Worm (Caenorhabditis elegans) whole organism, mixed stage, embryonic: Measurements from ENCODE around the gene Y43F8A.1.
A peak's percentile ranks its signal among the peaks of the same experiment; 100 is the strongest.

ENCODE experiments used
- M03D4.4 ChIP-seq: sonication (generic microtip); optimal IDR thresholded peaks from 2 replicates; lab custom pipeline; 2017; ENCODE audit warnings: mild to moderate bottlenecking, missing genetic modification characterization, missing compliant biosample characterization
- ceh-39 ChIP-seq: fragments of 150-350 bp; optimal IDR thresholded peaks from 2 replicates; lab custom pipeline; 2014; ENCODE audit warnings: missing biosample characterization, missing genetic modification characterization
- ceh-43 ChIP-seq: fragments of 200-800 bp; sonication (Bioruptor generic); optimal IDR thresholded peaks from 2 replicates; lab custom pipeline; 2018; ENCODE audit warnings: mild to moderate bottlenecking, missing genetic modification characterization, moderate library complexity, missing compliant biosample characterization
- ceh-83 ChIP-seq: fragments of 200-800 bp; sonication (Bioruptor generic); optimal IDR thresholded peaks from 2 replicates; lab custom pipeline; 2018; ENCODE audit warnings: mild to moderate bottlenecking, missing genetic modification characterization, missing compliant biosample characterization
- ces-1 ChIP-seq: fragments of 150-350 bp; optimal IDR thresholded peaks from 2 replicates; lab custom pipeline; 2014; ENCODE audit warnings: missing biosample characterization, missing genetic modification reagents, missing genetic modification characterization
- cnd-1 ChIP-seq: fragments of 200-800 bp; sonication (Bioruptor generic); optimal IDR thresholded peaks from 2 replicates; lab custom pipeline; 2018; ENCODE audit warnings: mild to moderate bottlenecking, missing genetic modification characterization, missing compliant biosample characterization
- drap-1 ChIP-seq: fragments of 200-800 bp; sonication (Bioruptor generic); optimal IDR thresholded peaks from 3 replicates; lab custom pipeline; 2018; ENCODE audit warnings: mild to moderate bottlenecking, missing genetic modification characterization, missing compliant biosample characterization
- elt-1 ChIP-seq: sonication (generic microtip); optimal IDR thresholded peaks from 2 replicates; lab custom pipeline; 2017; ENCODE audit warnings: missing genetic modification characterization, mild to moderate bottlenecking, missing compliant biosample characterization, antibody characterized with exemption, moderate library complexity, borderline replicate concordance; ENCODE audit not compliant: insufficient read depth
- elt-3 ChIP-seq: fragments of 150-350 bp; optimal IDR thresholded peaks from 2 replicates; lab custom pipeline; 2014; ENCODE audit warnings: missing biosample characterization, missing genetic modification characterization
- flh-1 ChIP-seq: fragments of 200-800 bp; sonication (Bioruptor generic); optimal IDR thresholded peaks from 2 replicates; lab custom pipeline; 2018; ENCODE audit warnings: mild to moderate bottlenecking, missing genetic modification characterization, moderate library complexity, missing compliant biosample characterization
- ham-2 ChIP-seq: fragments of 200-800 bp; sonication (Bioruptor generic); optimal IDR thresholded peaks from 2 replicates; lab custom pipeline; 2018; ENCODE audit warnings: mild to moderate bottlenecking, missing genetic modification characterization, missing compliant biosample characterization
- lin-13 ChIP-seq: fragments of 150-350 bp; optimal IDR thresholded peaks from 2 replicates; lab custom pipeline; 2014; ENCODE audit warnings: missing biosample characterization, missing genetic modification characterization
- lin-32 ChIP-seq: fragments of 200-800 bp; sonication (Bioruptor generic); optimal IDR thresholded peaks from 2 replicates; lab custom pipeline; 2018; ENCODE audit warnings: mild to moderate bottlenecking, missing genetic modification characterization, missing compliant biosample characterization
- lsy-2 ChIP-seq: fragments of 150-350 bp; optimal IDR thresholded peaks from 2 replicates; lab custom pipeline; 2014; ENCODE audit warnings: missing biosample characterization, missing genetic modification characterization
- mab-5 ChIP-seq: fragments of 150-350 bp; optimal IDR thresholded peaks from 2 replicates; lab custom pipeline; 2014; ENCODE audit warnings: missing biosample characterization, missing genetic modification characterization
- mep-1 ChIP-seq: fragments of 150-350 bp; optimal IDR thresholded peaks from 2 replicates; lab custom pipeline; 2017; ENCODE audit warnings: missing biosample characterization, missing genetic modification reagents, missing genetic modification characterization, inconsistent platforms
- mls-2 ChIP-seq: sonication (generic microtip); optimal IDR thresholded peaks from 2 replicates; lab custom pipeline; 2016; ENCODE audit warnings: mild to moderate bottlenecking, missing genetic modification characterization, moderate library complexity, missing compliant biosample characterization
- nhr-12 ChIP-seq: fragments of 150-350 bp; optimal IDR thresholded peaks from 2 replicates; lab custom pipeline; 2014; ENCODE audit warnings: missing biosample characterization, missing genetic modification characterization
- nhr-2 ChIP-seq: fragments of 150-350 bp; optimal IDR thresholded peaks from 2 replicates; lab custom pipeline; 2014; ENCODE audit warnings: missing biosample characterization, missing genetic modification characterization
- nhr-237 ChIP-seq: fragments of 150-350 bp; optimal IDR thresholded peaks from 2 replicates; lab custom pipeline; 2014; ENCODE audit warnings: missing biosample characterization, missing genetic modification characterization
- nhr-28 ChIP-seq: fragments of 150-350 bp; optimal IDR thresholded peaks from 2 replicates; lab custom pipeline; 2014; ENCODE audit warnings: missing biosample characterization, missing genetic modification characterization
- nhr-76 ChIP-seq: sonication (generic microtip); optimal IDR thresholded peaks from 2 replicates; lab custom pipeline; 2017; ENCODE audit warnings: missing biosample characterization, missing genetic modification characterization
- pha-4 ChIP-seq: fragments of 150-350 bp; optimal IDR thresholded peaks from 2 replicates; lab custom pipeline; 2018; ENCODE audit warnings: missing biosample characterization, missing genetic modification reagents, missing genetic modification characterization
- sem-2 ChIP-seq: fragments of 200-800 bp; sonication (Bioruptor generic); optimal IDR thresholded peaks from 2 replicates; lab custom pipeline; 2018; ENCODE audit warnings: mild to moderate bottlenecking, missing genetic modification characterization, missing compliant biosample characterization
- snpc-4 ChIP-seq: fragments of 150-350 bp; optimal IDR thresholded peaks from 2 replicates; lab custom pipeline; 2014; ENCODE audit warnings: missing biosample characterization, missing genetic modification characterization
- sptf-1 ChIP-seq: sonication (generic microtip); optimal IDR thresholded peaks from 2 replicates; lab custom pipeline; 2017; ENCODE audit warnings: mild to moderate bottlenecking, missing genetic modification characterization, moderate library complexity, missing compliant biosample characterization
- tbx-8 ChIP-seq: fragments of 200-800 bp; sonication (Bioruptor generic); optimal IDR thresholded peaks from 2 replicates; lab custom pipeline; 2018; ENCODE audit warnings: mild to moderate bottlenecking, missing genetic modification characterization, moderate library complexity, missing compliant biosample characterization
- unc-120 ChIP-seq: sonication (generic microtip); optimal IDR thresholded peaks from 2 replicates; lab custom pipeline; 2017; ENCODE audit warnings: missing genetic modification characterization, missing compliant biosample characterization; ENCODE audit not compliant: poor library complexity, severe bottlenecking
- unc-39 ChIP-seq: fragments of 150-350 bp; optimal IDR thresholded peaks from 2 replicates; lab custom pipeline; 2014; ENCODE audit warnings: missing biosample characterization, missing genetic modification characterization
- unc-62 ChIP-seq: fragments of 150-350 bp; optimal IDR thresholded peaks from 2 replicates; lab custom pipeline; 2014; ENCODE audit warnings: missing biosample characterization, missing genetic modification reagents, missing genetic modification characterization
- zip-8 ChIP-seq: fragments of 150-350 bp; optimal IDR thresholded peaks from 2 replicates; lab custom pipeline; 2014; ENCODE audit warnings: missing biosample characterization, missing genetic modification characterization
- ztf-11 ChIP-seq: fragments of 150-350 bp; optimal IDR thresholded peaks from 2 replicates; lab custom pipeline; 2014; ENCODE audit warnings: missing biosample characterization, missing genetic modification characterization

The Y43F8A.1 gene

DNA sequence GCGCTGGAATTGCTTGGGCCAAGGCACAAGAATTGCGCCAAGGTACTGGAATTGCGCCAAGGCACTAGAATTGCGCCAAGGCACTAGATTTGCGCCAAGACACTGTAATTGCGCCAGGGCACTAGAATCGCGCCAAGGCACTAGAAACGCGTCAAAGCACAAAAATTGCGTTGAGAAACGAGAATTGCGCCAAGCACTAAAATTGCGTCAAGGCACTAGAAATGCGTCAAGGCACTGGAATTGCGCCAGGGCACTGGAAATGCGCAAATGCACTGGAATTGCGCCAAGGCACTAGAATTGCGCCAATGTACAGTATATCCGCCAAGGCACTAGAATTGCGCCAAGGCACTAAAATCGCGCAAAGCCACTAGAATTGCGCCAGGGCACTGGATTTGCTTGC, 1.5 kb downstream of the Y43F8A.1 start:
- TF ChIP-seq ceh-43 (GFP tag; lab: Kevin White, UChicago), result no peak
- peak; percentile 13 for TF ChIP-seq sptf-1
- peak; percentile 59 for TF ChIP-seq drap-1 (GFP tag; lab: Kevin White, UChicago)
- no peak for TF ChIP-seq lsy-2 (tag; lab: Kevin White, UChicago)

DNA sequence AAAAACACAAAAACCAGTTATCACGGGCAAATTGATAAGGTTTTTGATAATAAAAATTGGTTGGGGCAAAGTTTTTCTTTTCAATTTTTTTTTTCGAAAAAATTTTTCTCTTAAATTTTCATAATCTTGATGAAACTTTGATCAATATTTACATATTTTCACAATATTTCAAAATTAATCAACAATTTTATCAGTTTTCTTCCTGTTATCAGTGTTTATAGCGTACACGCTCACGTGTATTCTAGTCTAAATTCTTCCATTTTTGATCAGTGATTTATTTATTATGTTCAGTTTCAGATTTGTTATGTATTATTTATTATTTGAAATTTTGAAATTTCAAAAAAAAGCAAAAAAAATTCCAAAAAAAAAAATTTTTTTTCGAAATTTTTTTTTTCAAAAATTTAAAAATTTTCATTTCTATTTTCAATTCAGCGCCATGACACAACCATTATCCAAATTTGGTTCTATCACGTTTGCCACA, 6.8 kb downstream of the Y43F8A.1 start, which contains the start of gene nceh-1:
Gene nceh-1 (plus strand): TSS at position 431 of the 481 bp plus-strand sequence.
- TF ChIP-seq pha-4 (tag; lab: Kevin White, UChicago) (no peak), lsy-2 (tag; lab: Kevin White, UChicago) (no peak), elt-1 (tag; lab: Kevin White, UChicago) (no peak), snpc-4 (tag; lab: Kevin White, UChicago) (no peak), unc-120 (tag; lab: Kevin White, UChicago) (no peak), zip-8 (tag; lab: Kevin White, UChicago) (no peak), sptf-1 (no peak)

DNA sequence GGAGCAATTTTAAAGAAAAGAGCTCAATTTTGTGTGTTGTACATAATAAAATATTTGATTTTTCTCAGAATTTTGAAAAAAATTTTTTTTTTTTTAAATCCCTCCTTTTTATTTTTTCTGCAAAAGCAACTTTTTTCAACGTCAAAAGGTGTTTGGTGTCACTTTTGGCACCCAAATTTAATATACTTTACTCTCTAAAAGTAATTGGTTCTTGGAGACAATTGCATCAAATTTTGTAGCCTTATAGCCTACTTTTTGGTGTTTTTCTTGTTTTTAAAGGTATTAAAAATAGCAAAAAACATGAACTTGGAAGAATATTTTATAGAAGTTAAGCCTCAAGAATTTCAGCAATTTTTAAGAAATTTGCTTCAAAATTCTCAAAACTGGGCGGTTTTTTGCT, 10.7 kb downstream of the Y43F8A.1 start, which contains the start of gene srw-84:
Gene srw-84 (plus strand): TSS at position 301 of the 400 bp plus-strand sequence.
- TF ChIP-seq lsy-2 (tag; lab: Kevin White, UChicago) (no peak), ces-1 (GFP tag; lab: Kevin White, UChicago) (no peak), flh-1 (GFP tag; lab: Kevin White, UChicago) (no peak), snpc-4 (tag; lab: Kevin White, UChicago) (no peak), mls-2 (tag; lab: Kevin White, UChicago) (no peak), nhr-12 (tag; lab: Kevin White, UChicago) (no peak), pha-4 (tag; lab: Kevin White, UChicago) (no peak), mep-1 (no peak), mab-5 (tag; lab: Kevin White, UChicago) (no peak), ceh-43 (GFP tag; lab: Kevin White, UChicago) (no peak), cnd-1 (tag; lab: Kevin White, UChicago) (no peak), M03D4.4 (tag; lab: Kevin White, UChicago) (no peak), elt-3 (no peak), nhr-76 (tag; lab: Kevin White, UChicago) (no peak), unc-62 (no peak)
- TF ChIP-seq, all 35 proteins: peak for 0

DNA sequence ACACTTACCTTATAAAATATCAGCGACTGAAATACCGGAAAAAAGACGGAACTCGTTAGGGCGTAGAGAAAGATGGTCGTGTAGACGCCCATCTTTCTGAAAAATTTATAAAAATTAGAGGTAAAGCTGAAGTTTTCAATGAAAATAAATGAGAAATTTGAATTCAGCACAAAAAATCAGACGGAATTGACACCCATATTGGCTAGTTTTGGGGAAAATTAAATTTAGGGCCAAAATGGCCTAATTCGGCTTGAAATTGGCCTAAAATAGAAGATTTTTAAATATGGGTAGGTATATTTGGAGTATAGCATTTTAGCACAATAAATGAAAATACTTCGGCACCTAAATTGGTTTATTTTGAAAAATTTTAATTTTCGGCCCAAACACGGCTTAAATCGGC, 19.7 kb downstream of the Y43F8A.1 start, which contains the start of gene slcr-46.2:
Gene slcr-46.2 (minus strand): TSS at position 101 of the 400 bp plus-strand sequence.
- no peak for TF ChIP-seq nhr-12 (tag; lab: Kevin White, UChicago)
- no peak for TF ChIP-seq cnd-1 (tag; lab: Kevin White, UChicago)
- no peak for TF ChIP-seq lin-32
- no peak for TF ChIP-seq M03D4.4 (tag; lab: Kevin White, UChicago)
- no peak for TF ChIP-seq ceh-83 (GFP tag; lab: Kevin White, UChicago)
- TF ChIP-seq elt-1 (tag; lab: Kevin White, UChicago), result no peak
- no peak for TF ChIP-seq snpc-4 (tag; lab: Kevin White, UChicago)
- TF ChIP-seq lin-13 (tag; lab: Kevin White, UChicago), result no peak
- no peak for TF ChIP-seq unc-120 (tag; lab: Kevin White, UChicago)
- no peak for TF ChIP-seq sem-2 (GFP tag; lab: Kevin White, UChicago)
- TF ChIP-seq unc-39 (tag; lab: Kevin White, UChicago), result no peak
- no peak for TF ChIP-seq unc-62
- TF ChIP-seq drap-1 (GFP tag; lab: Kevin White, UChicago), result no peak
- TF ChIP-seq tbx-8, result no peak
- no peak for TF ChIP-seq mep-1
- no peak for TF ChIP-seq nhr-237

DNA sequence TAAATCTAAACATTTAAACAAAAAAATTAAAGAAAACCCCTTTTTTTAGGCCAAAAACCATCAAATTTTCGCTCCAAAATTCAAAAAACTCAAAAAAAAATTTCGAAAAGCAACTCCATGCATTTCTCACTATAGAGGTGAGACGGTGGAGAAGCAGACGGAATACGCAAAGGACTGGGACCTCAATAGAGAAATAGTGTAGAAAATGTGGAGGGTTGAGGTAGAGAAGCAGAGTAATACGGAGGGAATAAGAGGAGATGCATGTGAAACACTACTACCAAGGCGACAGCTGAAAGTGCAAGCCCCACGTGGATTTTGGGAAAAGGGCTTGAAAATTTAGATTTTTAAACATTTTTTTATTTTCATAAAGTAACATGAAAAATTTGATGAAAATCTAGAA, 21.0 kb downstream of the Y43F8A.1 start:
- peak; percentile 28 for TF ChIP-seq sptf-1
- peak; percentile 18 for TF ChIP-seq mep-1
- peak; percentile 15 for TF ChIP-seq pha-4 (tag; lab: Kevin White, UChicago)
- no peak for TF ChIP-seq cnd-1 (tag; lab: Kevin White, UChicago)

DNA sequence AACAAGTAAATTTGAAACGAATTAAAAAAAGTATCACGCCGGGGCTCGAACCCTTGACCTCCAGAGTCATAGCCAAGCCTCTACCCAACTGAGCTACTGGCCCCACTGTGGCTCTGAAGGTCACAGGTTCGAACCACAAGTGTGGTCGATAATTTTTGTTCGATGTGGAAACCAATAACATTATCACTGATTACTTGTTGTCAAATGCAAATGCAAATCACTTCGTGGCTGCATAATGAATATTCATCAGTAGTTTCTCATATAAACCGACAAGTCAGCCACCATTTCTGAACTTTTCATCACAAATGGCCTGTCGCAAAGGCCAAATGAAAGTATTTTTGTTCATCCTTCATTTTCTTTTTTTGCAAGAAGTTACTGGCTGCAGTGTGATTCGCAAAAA, 24.5 kb downstream of the Y43F8A.1 start, which contains the start of gene C25F9.8:
Gene C25F9.8 (plus strand): TSS at position 301 of the 400 bp plus-strand sequence.
- no peak for TF ChIP-seq snpc-4 (tag; lab: Kevin White, UChicago)
- no peak for TF ChIP-seq lsy-2 (tag; lab: Kevin White, UChicago)
- no peak for TF ChIP-seq ham-2
- no peak for TF ChIP-seq unc-62
- no peak for TF ChIP-seq drap-1 (GFP tag; lab: Kevin White, UChicago)
- no peak for TF ChIP-seq sem-2 (GFP tag; lab: Kevin White, UChicago)
- TF ChIP-seq ztf-11 (tag; lab: Kevin White, UChicago), result no peak
- TF ChIP-seq nhr-237, result no peak
- TF ChIP-seq flh-1 (GFP tag; lab: Kevin White, UChicago), result no peak
- no peak for TF ChIP-seq lin-13 (tag; lab: Kevin White, UChicago)
- no peak for TF ChIP-seq unc-120 (tag; lab: Kevin White, UChicago)
- TF ChIP-seq nhr-28, result no peak
- TF ChIP-seq pha-4 (tag; lab: Kevin White, UChicago), result no peak
- TF ChIP-seq nhr-12 (tag; lab: Kevin White, UChicago), result no peak
- TF ChIP-seq M03D4.4 (tag; lab: Kevin White, UChicago), result no peak
- TF ChIP-seq ceh-39, result no peak
- TF ChIP-seq tbx-8, result no peak
- TF ChIP-seq nhr-2 (tag; lab: Kevin White, UChicago), result no peak
- TF ChIP-seq, all 35 proteins: peak for 0
